Fruit fly (Drosophila melanogaster) whole organism, adult: ENCODE measurements around the gene Crz.

ENCODE experiments used
- CG5204 ChIP-seq: fragments of 200-800 bp; sonication (Bioruptor generic); optimal IDR thresholded peaks from 2 replicates; lab custom pipeline; 2016; ENCODE audit warnings: missing biosample characterization, missing genetic modification characterization
- ovo ChIP-seq: fragments of 200-800 bp; sonication (Bioruptor generic); optimal IDR thresholded peaks from 2 replicates; lab custom pipeline; 2016; ENCODE audit warnings: missing biosample characterization, missing genetic modification characterization

DNA sequence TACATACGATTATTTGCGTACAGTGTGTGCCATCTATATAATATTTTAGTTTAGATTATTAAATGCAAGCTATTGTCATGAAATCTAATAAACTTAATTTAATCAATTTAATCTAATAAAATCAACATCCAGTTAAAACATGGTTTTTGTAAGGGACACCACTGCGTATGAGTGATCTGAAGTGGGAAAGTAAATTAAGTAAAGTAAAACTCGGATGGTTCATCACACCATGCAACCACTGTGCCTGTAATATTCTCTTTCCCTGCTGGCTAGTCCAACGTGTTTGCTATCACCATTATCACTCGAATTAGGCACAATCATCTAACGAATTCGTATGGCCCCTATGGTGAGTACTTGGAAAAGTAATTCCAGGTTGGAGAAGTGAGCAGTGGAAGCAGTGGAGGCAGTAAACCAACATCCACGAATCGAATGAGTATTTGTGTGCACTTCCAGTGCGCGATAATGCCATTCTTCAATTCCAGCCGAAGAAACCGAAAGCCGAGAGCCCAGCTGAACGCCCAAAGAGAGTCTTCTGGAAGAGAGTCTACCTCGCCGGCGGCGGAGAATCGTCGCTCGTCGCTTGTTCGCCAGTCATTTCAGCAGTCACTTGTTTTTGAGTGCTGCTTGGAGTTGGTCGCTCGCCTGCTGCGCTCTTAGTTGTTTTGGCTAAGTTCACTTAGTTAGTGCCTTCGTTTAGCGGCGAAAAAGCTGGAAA lies 25.8 kb upstream of the Crz start, which contains the start of gene red:
- TF ChIP-seq ovo (GFP tag; lab: Kevin White, UChicago), result peak; percentile 37
- TF ChIP-seq CG5204 (GFP tag; lab: Kevin White, UChicago), result peak; percentile 81
